Worm (Caenorhabditis elegans): ENCODE data around the gene polk-1.

polk-1 gene

DNA sequence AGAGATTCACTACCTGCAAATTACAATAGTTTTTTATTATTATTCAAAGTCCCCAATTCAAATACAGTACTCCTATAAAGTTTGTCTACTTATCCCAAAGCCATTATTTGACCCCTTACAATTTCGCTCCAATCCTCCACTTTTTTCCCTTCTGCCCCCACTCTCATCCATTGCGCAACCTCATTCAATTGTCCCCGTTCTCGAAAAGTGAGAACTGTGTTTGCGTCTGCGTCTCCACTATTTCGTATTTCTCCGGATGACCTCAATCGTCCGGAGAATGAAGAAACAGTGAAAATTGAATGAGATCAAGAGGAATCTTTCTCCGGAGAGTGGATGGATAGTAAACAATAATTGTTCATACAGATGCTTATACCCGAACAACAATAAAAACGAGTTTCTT is 31.7 kb downstream of the polk-1 start:
- TF ChIP-seq ztf-23 (GFP tag; IDR thresholded peaks at IDR 0.05) (no peak), tab-1 (GFP tag; IDR thresholded peaks at IDR 0.05) (no peak), cog-1 (tag; optimal IDR thresholded peaks at IDR 0.05) (no peak), ref-1 (GFP tag; conservative IDR thresholded peaks at IDR 0.05) (no peak), med-1 (GFP tag; optimal IDR thresholded peaks at IDR 0.05; ENCODE audit: insufficient read depth) (no peak), flt-1 (GFP tag; IDR thresholded peaks at IDR 0.05) (no peak), T22C8.4 (GFP tag; IDR thresholded peaks at IDR 0.05) (no peak), klf-2 (GFP tag; conservative IDR thresholded peaks at IDR 0.05) (no peak), ztf-29 (GFP tag; IDR thresholded peaks at IDR 0.05) (no peak)

DNA sequence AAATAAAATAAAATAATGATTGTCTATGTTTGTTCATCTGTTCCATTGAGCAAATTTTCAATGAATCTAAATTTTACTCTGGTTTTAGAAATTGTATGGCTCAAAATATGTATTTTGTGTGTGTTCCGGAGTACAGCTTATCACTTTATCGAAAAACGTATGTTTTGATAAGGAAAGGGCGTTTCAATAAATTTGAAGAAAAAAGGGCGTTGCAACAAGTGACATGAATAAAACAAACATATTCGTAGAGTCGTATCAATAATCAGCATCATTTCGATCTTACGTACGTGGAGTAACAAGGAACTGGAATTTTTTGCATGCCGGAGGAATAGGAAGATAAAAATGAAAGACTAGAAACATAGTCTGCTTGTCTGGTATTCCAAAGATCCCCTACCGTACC is 34.3 kb downstream of the polk-1 start:
- TF ChIP-seq T22C8.4 (GFP tag; IDR thresholded peaks at IDR 0.05) (no peak), ztf-29 (GFP tag; IDR thresholded peaks at IDR 0.05) (no peak), flt-1 (GFP tag; IDR thresholded peaks at IDR 0.05) (no peak), ztf-23 (GFP tag; IDR thresholded peaks at IDR 0.05) (no peak), ref-1 (GFP tag; conservative IDR thresholded peaks at IDR 0.05) (no peak), tab-1 (GFP tag; IDR thresholded peaks at IDR 0.05) (no peak), klf-2 (GFP tag; conservative IDR thresholded peaks at IDR 0.05) (no peak), med-1 (GFP tag; optimal IDR thresholded peaks at IDR 0.05; ENCODE audit: insufficient read depth) (no peak), cog-1 (tag; optimal IDR thresholded peaks at IDR 0.05) (no peak)

DNA sequence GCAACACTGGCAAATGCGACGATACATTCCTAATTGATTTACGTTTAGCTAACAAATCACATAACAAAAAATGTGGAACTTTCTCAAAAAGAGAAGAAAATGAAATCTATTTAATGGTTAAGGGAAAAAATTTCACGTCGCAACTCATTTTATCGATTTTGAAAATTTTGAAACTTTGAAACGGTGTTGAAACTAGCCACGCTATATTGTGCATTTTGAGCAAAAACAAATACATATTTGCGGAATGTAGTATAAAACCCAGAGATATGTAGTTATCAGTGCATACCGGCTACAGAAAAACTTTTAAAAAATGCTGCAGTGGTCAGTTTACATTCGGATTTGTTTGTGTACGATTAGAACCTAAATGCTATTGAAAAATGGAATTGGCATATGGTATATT is 34.8 kb downstream of the polk-1 start, which contains the start of gene C06E1.7:
C06E1.7 (minus strand) TSS at position 101 of the 400 bp plus-strand sequence.
- TF ChIP-seq T22C8.4 (GFP tag; IDR thresholded peaks at IDR 0.05) = no peak
- no peak for TF ChIP-seq med-1 (GFP tag; optimal IDR thresholded peaks at IDR 0.05; ENCODE audit: insufficient read depth)
- no peak for TF ChIP-seq ztf-29 (GFP tag; IDR thresholded peaks at IDR 0.05)
- no peak for TF ChIP-seq klf-2 (GFP tag; conservative IDR thresholded peaks at IDR 0.05)
- no peak for TF ChIP-seq tab-1 (GFP tag; IDR thresholded peaks at IDR 0.05)
- TF ChIP-seq ztf-23 (GFP tag; IDR thresholded peaks at IDR 0.05) = no peak
- no peak for TF ChIP-seq ref-1 (GFP tag; conservative IDR thresholded peaks at IDR 0.05)
- no peak for TF ChIP-seq flt-1 (GFP tag; IDR thresholded peaks at IDR 0.05)
- TF ChIP-seq cog-1 (tag; optimal IDR thresholded peaks at IDR 0.05) = no peak

DNA sequence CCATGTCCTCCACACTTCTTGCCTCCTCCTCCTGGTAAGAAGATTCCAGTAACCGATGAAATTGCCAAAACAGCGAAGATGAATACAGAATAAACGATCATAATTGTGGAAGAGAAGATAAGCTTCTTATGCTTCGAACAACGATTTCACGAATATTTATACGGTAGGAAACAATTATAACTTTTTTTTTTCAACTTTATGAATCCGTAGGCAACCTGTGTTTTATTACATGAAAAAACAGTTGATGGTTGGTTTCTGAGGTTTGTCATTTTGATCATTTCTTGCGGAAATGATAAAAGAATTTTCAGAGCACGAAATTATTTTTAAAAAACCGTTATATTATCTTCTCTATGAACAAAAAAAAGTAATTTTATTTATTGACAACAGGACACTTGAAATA is 37.5 kb downstream of the polk-1 start, which contains the start of gene fipr-16:
fipr-16 (minus strand) TSS at position 101 of the 400 bp plus-strand sequence.
- TF ChIP-seq med-1 (GFP tag; optimal IDR thresholded peaks at IDR 0.05; ENCODE audit: insufficient read depth) (no peak), flt-1 (GFP tag; IDR thresholded peaks at IDR 0.05) (no peak), ztf-29 (GFP tag; IDR thresholded peaks at IDR 0.05) (no peak), ztf-23 (GFP tag; IDR thresholded peaks at IDR 0.05) (no peak), klf-2 (GFP tag; conservative IDR thresholded peaks at IDR 0.05) (no peak), ref-1 (GFP tag; conservative IDR thresholded peaks at IDR 0.05) (no peak), cog-1 (tag; optimal IDR thresholded peaks at IDR 0.05) (no peak), tab-1 (GFP tag; IDR thresholded peaks at IDR 0.05) (no peak), T22C8.4 (GFP tag; IDR thresholded peaks at IDR 0.05) (no peak)

DNA sequence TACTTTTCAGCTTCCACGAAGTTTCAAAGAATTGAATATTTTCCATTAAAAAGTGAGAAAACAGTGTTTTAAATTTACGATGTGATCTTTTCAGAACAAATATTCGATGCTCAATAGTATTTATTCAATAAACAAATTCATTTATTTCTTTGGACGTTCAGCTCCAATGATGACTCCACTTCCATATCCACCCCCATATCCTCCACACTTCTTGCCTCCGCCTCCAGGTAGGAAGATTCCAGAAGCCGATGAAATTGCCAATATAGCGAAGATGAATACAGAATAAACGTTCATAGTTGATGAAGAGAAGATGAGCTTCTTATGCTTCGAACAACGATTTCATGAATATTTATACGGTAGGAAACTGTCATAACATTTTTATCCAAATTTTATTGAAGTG is 39.2 kb downstream of the polk-1 start, which contains the start of gene fip-3:
fip-3 (minus strand) TSS at position 294 of the 400 bp plus-strand sequence.
- no peak for TF ChIP-seq ref-1 (GFP tag; conservative IDR thresholded peaks at IDR 0.05)
- TF ChIP-seq cog-1 (tag; optimal IDR thresholded peaks at IDR 0.05) = no peak
- TF ChIP-seq flt-1 (GFP tag; IDR thresholded peaks at IDR 0.05) = no peak
- no peak for TF ChIP-seq klf-2 (GFP tag; conservative IDR thresholded peaks at IDR 0.05)
- no peak for TF ChIP-seq med-1 (GFP tag; optimal IDR thresholded peaks at IDR 0.05; ENCODE audit: insufficient read depth)
- no peak for TF ChIP-seq ztf-29 (GFP tag; IDR thresholded peaks at IDR 0.05)
- TF ChIP-seq T22C8.4 (GFP tag; IDR thresholded peaks at IDR 0.05) = no peak
- TF ChIP-seq tab-1 (GFP tag; IDR thresholded peaks at IDR 0.05) = no peak

DNA sequence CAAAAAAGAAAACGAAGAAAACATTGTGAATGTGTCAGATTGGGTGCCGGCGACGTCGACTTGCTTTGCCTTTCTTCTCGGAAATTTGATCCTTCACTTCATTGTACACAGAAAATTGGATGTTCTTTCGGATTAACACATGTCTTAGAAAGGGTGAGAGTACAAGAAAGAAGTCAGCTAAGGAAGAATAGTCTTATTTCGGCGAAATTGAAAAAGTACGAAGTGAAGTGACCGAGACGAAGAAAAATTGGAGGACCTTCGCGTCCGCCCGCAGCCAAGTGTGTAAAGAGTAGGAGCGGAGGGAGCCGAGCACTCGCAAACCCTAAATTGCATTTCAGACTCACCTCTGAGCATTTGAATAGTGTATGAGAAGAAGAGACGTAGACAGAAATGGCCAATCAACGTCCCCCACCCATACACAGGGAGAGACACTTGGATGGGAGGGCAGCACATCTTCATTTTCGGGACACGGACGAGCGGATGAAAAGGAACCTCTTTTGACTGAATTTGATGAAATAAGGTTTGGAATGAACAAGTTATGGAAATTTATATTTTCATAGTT is 39.7 kb downstream of the polk-1 start, which contains the start of gene glr-1:
glr-1 (minus strand) TSS at position 51 of the 562 bp plus-strand sequence.
- no peak for TF ChIP-seq cog-1 (tag; optimal IDR thresholded peaks at IDR 0.05)
- no peak for TF ChIP-seq ref-1 (GFP tag; conservative IDR thresholded peaks at IDR 0.05)
- no peak for TF ChIP-seq tab-1 (GFP tag; IDR thresholded peaks at IDR 0.05)
- TF ChIP-seq flt-1 (GFP tag; IDR thresholded peaks at IDR 0.05) = no peak
- TF ChIP-seq klf-2 (GFP tag; conservative IDR thresholded peaks at IDR 0.05) = no peak
- no peak for TF ChIP-seq ztf-23 (GFP tag; IDR thresholded peaks at IDR 0.05)
- TF ChIP-seq med-1 (GFP tag; optimal IDR thresholded peaks at IDR 0.05; ENCODE audit: insufficient read depth) = no peak
- TF ChIP-seq T22C8.4 (GFP tag; IDR thresholded peaks at IDR 0.05) = no peak
- TF ChIP-seq ztf-29 (GFP tag; IDR thresholded peaks at IDR 0.05) = no peak

DNA sequence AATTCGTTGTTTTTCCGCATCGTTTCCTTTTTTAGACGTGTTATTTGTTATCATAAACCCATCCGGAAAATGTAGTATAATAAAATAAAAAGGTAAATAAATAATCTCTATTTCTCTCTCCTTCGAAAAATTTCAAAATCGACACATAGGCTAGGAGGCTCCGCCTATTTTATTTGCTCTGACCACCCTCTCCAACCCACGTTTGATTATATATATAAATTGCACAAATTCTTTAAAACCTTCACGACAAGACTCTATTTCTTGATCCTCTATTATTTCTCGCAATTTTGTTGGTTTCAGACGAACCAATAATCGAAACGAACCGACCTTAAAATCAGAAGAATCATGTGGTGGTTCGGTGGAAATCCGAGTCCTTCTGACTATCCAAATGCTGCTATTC is 47.6 kb downstream of the polk-1 start, which contains the start of gene doxa-1:
doxa-1 (plus strand) TSS at position 301 of the 400 bp plus-strand sequence.
- TF ChIP-seq ztf-29 (GFP tag; IDR thresholded peaks at IDR 0.05) = no peak
- TF ChIP-seq flt-1 (GFP tag; IDR thresholded peaks at IDR 0.05) = no peak
- no peak for TF ChIP-seq med-1 (GFP tag; optimal IDR thresholded peaks at IDR 0.05; ENCODE audit: insufficient read depth)
- no peak for TF ChIP-seq T22C8.4 (GFP tag; IDR thresholded peaks at IDR 0.05)
- no peak for TF ChIP-seq ref-1 (GFP tag; conservative IDR thresholded peaks at IDR 0.05)
- no peak for TF ChIP-seq cog-1 (tag; optimal IDR thresholded peaks at IDR 0.05)
- no peak for TF ChIP-seq ztf-23 (GFP tag; IDR thresholded peaks at IDR 0.05)
- TF ChIP-seq klf-2 (GFP tag; conservative IDR thresholded peaks at IDR 0.05) = no peak
- TF ChIP-seq tab-1 (GFP tag; IDR thresholded peaks at IDR 0.05) = no peak

DNA sequence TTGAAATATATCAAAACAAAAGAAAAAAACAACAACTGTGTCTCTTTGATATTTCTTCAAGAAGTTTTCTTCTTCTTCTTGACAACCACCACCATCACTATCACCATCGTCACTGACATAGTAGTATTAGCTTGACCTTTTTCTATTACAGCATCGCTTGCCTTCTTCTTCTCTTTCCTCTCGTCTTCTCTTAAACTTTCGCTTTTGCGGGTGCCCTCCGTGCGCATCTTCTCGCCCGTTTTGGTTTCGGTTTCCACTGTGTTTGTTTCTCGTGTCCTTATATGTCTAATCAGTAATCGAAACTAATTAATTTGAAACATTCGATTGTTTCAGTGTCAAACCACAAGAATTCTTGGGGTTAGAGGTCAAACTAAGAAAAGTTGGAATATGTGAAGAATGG is 49.0 kb downstream of the polk-1 start:
- TF ChIP-seq ref-1 (GFP tag; conservative IDR thresholded peaks at IDR 0.05) (no peak), ztf-23 (GFP tag; IDR thresholded peaks at IDR 0.05) (no peak), flt-1 (GFP tag; IDR thresholded peaks at IDR 0.05) (no peak), ztf-29 (GFP tag; IDR thresholded peaks at IDR 0.05) (no peak), med-1 (GFP tag; optimal IDR thresholded peaks at IDR 0.05; ENCODE audit: insufficient read depth) (no peak), cog-1 (tag; optimal IDR thresholded peaks at IDR 0.05) (no peak), klf-2 (GFP tag; conservative IDR thresholded peaks at IDR 0.05) (no peak)

DNA sequence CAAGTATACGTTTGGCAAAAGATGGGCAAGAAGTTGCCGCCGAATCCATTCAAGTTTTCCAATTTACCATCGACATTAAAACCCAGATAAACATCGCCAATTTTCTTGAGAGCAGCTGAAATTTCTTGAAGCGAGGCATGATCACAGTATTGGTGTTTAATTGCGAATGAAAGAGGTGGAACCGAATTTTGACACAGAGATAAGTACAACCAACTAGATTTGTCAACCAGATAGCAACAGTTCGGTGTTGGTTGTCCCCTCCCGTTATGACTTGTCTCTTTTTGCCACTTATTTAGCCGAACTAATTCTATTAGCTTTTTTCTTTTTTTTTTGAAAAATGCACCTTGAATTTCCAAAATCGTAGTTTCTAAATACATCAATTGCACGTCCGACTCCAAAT is 50.0 kb downstream of the polk-1 start:
- TF ChIP-seq flt-1 (GFP tag; IDR thresholded peaks at IDR 0.05) = no peak
- no peak for TF ChIP-seq ztf-23 (GFP tag; IDR thresholded peaks at IDR 0.05)
- TF ChIP-seq klf-2 (GFP tag; conservative IDR thresholded peaks at IDR 0.05) = no peak
- TF ChIP-seq tab-1 (GFP tag; IDR thresholded peaks at IDR 0.05) = no peak
- no peak for TF ChIP-seq med-1 (GFP tag; optimal IDR thresholded peaks at IDR 0.05; ENCODE audit: insufficient read depth)
- TF ChIP-seq ztf-29 (GFP tag; IDR thresholded peaks at IDR 0.05) = no peak
- TF ChIP-seq ref-1 (GFP tag; conservative IDR thresholded peaks at IDR 0.05) = no peak
- no peak for TF ChIP-seq T22C8.4 (GFP tag; IDR thresholded peaks at IDR 0.05)
- no peak for TF ChIP-seq cog-1 (tag; optimal IDR thresholded peaks at IDR 0.05)
